Fruit fly (Drosophila melanogaster) Kc167 (cell line): Measurements from ENCODE around the gene Dif.

Source experiments
- psq ChIP-seq: fragments of >200 bp; optimal IDR thresholded peaks from 2 replicates; lab custom pipeline; 2017; ENCODE audit warnings: missing external identifiers
- ttk ChIP-seq: sonication (Bioruptor generic); optimal IDR thresholded peaks from 2 replicates; lab custom pipeline; 2017; ENCODE audit warnings: missing external identifiers

DNA sequence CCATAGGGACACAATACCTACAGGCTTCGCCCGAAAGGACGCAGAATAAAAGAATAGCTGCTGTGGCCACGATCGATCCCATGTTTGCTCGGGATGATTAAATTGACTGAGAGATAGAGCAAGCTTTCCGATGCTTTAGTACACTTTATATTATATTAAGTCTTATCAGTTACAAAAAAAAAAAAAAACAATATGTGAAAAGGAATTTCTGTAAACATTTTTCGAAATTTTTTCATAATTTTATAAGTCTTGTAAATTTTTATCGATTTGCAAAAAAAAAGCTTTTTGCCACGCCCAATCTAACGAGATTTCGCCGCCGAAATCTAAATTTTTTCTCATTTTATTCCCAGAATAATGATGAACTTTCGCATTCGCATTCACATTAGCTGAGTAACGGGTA lies 25.0 kb upstream of the Dif start, which contains the start of gene CG18563:
- TF ChIP-seq psq = no peak
- TF ChIP-seq ttk (lab: Kevin White, UChicago) = no peak
